Worm (Caenorhabditis elegans) whole organism, L1 larva: ENCODE measurements around the gene col-166.

ENCODE experiments used
- ama-1 ChIP-seq: fragments of 150-350 bp; optimal IDR thresholded peaks from 2 replicates; lab custom pipeline; 2014
- ceh-82 ChIP-seq, 3 experiments: fragments of 150-350 bp in 1 of 3; sonication (generic microtip) in 2 of 3; optimal IDR thresholded peaks; 2 replicates each; lab custom pipeline; 2014 to 2017; ENCODE audit warnings: missing biosample characterization in 3 of 3, missing genetic modification characterization in 3 of 3
- dpl-1 ChIP-seq, 3 experiments: fragments of 150-350 bp in 2 of 3; sonication (generic microtip) in 1 of 3; optimal IDR thresholded peaks; 2 replicates each; lab custom pipeline; 2014 to 2017; ENCODE audit warnings: missing biosample characterization in 3 of 3, missing genetic modification characterization in 3 of 3, missing genetic modification reagents in 3 of 3
- egl-13 ChIP-seq: sonication (generic microtip); optimal IDR thresholded peaks from 2 replicates; lab custom pipeline; 2016; ENCODE audit warnings: missing genotype, missing genetic modification reagents, missing genetic modification characterization, missing compliant biosample characterization
- irx-1 ChIP-seq: sonication (generic microtip); optimal IDR thresholded peaks from 2 replicates; lab custom pipeline; 2016; ENCODE audit warnings: missing genetic modification characterization, missing compliant biosample characterization
- nhr-11 ChIP-seq: fragments of 150-350 bp; optimal IDR thresholded peaks from 2 replicates; lab custom pipeline; 2014; ENCODE audit warnings: missing biosample characterization, missing genetic modification characterization

DNA sequence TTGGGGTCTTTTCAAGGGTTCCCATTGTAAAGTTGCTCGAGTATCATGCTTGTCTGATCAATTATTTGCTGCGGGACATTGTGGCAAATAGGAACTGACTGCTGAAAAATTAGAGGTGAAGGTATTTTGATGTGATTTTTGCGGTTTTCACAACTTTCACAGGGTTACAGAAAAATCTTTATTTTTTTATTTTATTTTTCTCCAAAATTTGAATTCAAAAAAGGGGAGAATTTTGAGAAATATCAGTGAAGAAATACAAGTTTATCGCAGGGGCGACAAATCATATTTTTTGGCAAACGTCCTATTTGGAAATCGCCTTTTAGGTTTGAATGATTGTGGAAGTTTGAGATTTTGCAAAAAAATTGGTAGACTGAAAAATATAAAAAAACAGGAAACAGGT, 11.8 kb downstream of the col-166 start, which contains the start of gene lev-9:
- TF ChIP-seq irx-1 (tag; lab: Kevin White, UChicago) (no peak), nhr-11 (tag; lab: Kevin White, UChicago) (no peak), ama-1 (lab: Kevin White, UChicago) (no peak), dpl-1 (GFP tag; optimal IDR thresholded peaks at IDR 0.05; lab: Kevin White, UChicago) (no peak), egl-13 (tag; lab: Kevin White, UChicago) (no peak), ceh-82 (tag; optimal IDR thresholded peaks at IDR 0.05; lab: Kevin White, UChicago) (no peak)
